Fruit fly (Drosophila melanogaster) whole organism, larva: ENCODE results near the gene CG10948.

Experiments used
- noc ChIP-seq: fragments of 200-800 bp; sonication (Bioruptor generic); optimal IDR thresholded peaks from 3 replicates; lab custom pipeline; 2019; ENCODE audit warnings: missing biosample characterization, mild to moderate bottlenecking, missing genetic modification characterization, moderate library complexity

Gene CG10948

DNA sequence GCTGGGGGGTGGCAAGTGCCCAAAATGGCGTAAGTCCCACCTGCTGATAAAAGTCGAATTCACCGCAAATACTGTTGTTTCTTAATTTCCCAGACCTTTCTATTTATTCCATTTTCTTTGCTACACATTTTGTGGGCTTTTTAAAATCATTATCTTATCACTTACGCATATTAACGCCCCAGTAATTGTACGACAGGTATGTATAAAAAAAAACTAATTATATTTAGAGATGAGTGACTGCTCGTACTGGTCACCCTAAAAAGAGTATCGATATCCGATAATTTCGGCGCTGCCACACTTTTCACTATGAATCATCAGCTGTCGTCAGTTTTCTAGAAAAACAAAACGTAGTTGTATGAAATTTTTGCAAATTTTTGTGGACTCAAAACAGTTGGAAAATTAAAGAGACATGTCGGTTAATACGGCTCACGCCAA lies at the start of gene CG10948, which contains the start of gene Wbp2:
Gene CG10948, minus strand, starts transcription at position 251 of the 435 bp plus-strand sequence.
Gene Wbp2, plus strand, starts transcription at position 299 of the 435 bp plus-strand sequence.
- no peak for TF ChIP-seq noc

- no peak for TF ChIP-seq noc
Measured at dm6 chr3L:12892485-12893173, 42.7 kb upstream of the CG10948 start, which contains the start of gene CG14118. Gene CG14118, plus strand, starts transcription at chr3L:12892658.

DNA sequence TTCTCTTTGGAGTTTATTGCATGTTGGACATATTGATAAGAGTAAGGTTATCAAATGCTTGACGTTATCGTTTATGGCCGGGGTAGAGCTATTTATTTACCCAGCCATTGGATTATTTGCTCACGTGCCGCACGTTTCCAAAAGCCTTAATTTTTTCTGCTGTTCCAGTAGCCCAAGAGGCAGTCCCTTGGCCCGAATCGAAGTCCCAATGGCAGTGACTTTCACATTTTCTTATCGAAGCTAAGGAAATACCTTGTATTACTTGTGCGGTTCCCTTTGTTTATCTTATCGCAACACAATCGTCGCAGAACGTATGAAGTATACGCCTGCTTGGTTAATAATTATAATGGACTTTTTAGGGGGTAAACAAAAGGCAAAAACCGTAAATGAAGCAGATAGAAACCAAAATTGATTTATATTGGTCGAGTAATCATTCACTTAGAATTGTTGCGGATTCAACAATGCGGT lies 39.5 kb upstream of the CG10948 start, which contains the start of gene CG43894:
Gene CG43894, plus strand, starts transcription at position 418 of the 468 bp plus-strand sequence.
- TF ChIP-seq noc: peak; percentile 73

DNA sequence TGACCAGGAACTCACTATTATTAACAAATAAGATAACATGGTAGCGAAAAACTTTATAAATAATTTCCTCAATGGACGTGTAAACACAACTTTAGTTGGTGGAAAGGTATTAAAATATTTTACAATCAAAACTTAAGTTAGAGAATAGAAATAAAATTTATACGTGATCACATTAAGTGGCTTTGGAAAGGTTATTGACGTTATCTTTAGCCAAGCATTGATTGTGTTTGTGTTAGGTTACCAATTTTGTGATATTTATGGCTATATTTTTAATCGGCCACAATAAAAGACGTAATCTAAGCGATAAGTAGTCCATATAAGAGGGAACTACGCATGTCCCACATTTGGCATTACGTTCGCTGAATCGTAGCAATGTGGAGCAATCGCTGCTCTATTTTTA lies 34.8 kb upstream of the CG10948 start, which contains the start of gene CG14120:
Gene CG14120, plus strand, starts transcription at position 360 of the 400 bp plus-strand sequence.
- TF ChIP-seq noc: peak; percentile 92

DNA sequence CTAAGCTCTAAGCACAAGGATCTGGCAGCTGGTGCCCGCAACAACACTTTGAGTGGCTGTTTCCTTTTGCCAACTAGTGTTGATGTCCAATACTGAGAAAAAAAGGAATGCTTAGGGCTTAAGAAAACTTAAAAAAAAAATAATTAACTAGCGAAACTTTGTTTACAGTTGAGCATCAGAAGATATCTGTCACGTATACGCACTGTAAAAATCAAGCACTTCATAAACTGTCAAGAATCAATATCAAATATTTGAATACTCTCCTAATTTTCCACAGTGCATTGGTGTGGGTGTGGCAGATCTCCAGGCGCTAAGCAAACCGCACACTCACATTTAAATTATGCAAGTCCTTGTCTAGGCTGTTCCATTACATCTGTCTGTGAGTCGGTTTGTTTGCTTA lies 24.3 kb upstream of the CG10948 start:
- TF ChIP-seq noc: no peak

DNA sequence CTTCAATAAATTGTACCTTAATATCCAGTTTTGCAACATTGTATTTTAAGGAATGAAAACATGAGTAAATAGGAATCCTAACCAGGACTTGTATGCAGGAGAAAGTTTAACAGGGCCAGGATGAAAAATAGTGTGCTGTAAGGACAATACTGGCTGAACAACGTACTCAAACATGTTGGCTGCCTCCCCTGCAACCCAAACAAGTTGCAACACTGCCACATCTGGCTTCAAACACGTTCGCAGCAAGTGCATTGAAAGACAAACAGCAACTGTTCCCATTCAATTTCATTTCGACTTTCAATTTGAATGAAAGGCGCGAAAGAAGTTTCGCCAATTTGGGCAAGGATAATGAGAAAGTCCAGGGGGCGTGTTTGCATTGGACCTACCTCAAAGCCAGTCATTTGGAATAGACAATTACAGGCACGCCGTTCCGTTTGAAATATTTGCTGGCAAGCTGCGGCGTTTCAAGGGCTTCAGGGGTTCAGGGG lies 18.1 kb upstream of the CG10948 start:
- TF ChIP-seq noc: no peak

DNA sequence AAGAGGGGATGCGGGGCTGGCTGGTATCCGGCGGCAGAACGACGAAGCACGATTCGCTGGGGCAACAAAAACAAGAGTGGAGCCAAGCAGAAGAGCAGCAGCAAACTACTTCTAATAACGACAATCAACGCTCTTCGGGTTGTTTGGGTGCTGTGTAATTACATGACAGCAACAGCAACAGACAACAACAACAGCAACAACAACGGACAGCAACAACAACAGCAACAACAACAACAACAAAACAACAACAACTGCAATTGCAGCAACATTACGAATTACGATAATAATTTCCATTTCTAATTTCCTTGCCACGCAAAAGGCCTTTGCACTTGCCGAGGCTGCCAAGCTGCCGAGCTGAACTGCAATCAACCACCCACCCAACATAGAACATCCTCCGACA lies 14.6 kb upstream of the CG10948 start:
- TF ChIP-seq noc: no peak

DNA sequence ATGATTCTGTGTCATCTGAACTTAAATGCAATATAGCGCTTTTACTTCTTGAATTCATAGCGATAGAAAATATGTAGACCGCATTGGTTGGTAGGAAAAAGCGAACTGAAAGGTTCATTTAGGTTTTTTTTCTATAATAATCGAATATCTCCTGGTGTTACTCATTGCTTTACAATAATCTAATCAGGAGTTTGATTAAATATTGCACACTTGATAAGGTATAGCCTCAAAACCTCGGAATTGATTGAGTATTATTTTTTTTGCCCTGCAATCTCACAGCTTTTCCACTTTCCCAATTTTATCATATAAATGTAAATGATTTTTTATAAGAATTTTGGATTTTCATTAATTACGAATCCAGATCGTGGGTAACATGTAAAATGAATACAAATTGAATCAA lies 12.9 kb upstream of the CG10948 start, which contains the start of gene CG10943:
Gene CG10943, minus strand, starts transcription at position 101 of the 400 bp plus-strand sequence.
- TF ChIP-seq noc: no peak

DNA sequence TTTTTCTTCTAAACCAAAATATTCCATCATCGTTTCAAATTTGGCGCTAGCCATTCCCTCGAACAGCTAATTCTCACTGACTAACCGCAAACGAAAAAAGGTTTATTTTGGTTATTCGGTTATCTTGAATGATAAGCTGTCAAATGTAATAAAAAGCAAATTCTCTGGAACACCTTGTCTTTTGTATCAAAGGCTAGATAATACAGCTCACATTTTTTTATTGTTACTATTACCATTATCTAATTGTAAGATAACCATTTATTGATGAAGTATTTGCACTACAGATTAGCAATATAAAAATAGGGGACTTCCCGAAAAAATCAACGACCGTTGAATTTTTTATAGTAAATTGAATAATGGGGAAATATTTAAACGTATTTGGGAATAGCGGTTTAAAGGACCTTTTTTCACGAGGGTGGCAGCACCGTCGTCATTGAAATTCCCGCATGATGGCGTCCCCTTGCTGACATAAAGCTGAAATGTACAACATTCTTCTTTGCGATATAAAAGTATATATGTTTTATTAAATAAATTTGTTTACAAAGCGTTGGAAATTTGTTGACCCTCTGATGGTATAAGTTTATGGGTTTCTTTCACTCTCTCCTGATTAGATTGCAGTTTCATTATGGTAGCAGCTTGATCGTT lies 11.5 kb upstream of the CG10948 start, which contains the start of gene CG32107:
Gene CG32107, minus strand, starts transcription at position 51 of the 645 bp plus-strand sequence.
- no peak for TF ChIP-seq noc

- no peak for TF ChIP-seq noc
Measured at dm6 chr3L:12857553-12858122, 7.7 kb upstream of the CG10948 start.

DNA sequence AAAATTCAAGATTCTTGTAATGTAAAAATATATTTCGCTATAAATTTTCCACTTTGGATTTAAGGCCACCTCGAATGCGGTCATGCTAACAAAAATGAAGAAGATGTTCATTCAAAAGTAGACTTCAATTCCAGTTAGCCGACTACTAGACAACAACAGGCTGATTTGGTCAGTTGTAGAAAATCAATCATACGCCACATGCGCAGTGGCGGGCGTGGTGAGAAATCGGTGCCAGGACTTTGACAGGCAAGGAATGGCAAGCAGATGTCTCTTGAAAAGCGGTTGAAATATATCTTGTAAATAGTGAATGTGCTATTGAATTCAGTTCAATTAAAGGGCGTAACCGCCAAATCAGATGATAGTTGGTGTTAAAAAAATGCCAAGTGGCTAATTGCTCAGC lies 3.5 kb upstream of the CG10948 start, which contains the start of gene Ent3:
Gene Ent3, plus strand, starts transcription at position 224 of the 400 bp plus-strand sequence.
- TF ChIP-seq noc: no peak

DNA sequence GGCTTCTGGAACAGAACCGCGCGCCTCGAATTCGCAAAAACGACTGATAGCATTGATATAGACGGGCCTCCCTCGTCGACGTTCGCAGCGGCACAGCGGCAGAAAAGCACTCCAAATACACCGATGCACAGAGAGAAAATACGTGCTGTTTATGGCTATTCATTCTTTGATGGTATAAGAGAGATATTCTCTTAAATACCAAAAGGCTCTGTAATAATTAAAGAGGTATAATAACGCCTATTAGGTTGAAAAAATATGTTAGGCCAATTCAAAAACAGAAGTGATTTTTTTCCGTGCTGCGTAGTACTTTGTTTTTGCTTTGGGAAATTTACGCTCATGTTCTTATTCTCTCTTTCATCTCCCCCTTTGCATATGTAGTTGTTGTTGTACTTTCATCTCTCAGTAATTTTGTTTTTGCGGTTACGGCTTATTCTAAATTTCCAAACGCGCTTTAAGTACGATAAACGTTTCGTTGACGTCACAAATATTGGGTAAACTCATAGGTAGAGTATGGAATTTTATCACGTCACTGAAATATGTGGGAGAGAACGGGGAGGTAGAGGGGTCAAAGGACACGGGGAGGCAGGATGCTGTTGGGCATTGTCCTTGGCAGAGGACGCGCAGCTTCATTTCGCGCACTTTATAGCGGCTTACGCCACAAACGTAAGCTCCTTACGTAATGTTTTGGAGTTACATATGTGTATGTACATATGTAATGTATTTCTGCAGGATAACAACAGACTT lies 6.7 kb downstream of the CG10948 start, which contains the start of gene nebu:
Gene nebu, minus strand, starts transcription at position 51 of the 744 bp plus-strand sequence.
- peak; percentile 98 for TF ChIP-seq noc

dm6 chr3L:12842532-12842931 lies 7.4 kb downstream of the CG10948 start:
- TF ChIP-seq noc: no peak

DNA sequence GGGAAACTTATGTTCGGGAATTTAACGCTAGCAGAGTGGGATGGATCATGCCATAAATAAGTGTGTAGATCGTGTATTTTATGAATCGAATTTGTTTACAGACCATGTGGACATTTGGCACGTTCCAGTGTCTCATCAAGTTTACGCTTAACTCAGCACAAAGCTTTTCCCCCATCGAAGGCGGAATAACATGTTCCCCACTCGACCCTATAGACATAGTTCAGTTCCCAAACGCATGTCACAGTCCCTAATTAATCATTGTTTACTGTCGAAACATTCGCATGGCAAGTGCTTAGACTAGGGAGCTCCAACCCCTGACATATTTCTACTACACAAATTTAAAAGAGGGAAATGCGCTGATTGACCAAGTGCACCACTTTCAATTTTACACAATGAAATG lies 8.5 kb downstream of the CG10948 start:
- no peak for TF ChIP-seq noc

DNA sequence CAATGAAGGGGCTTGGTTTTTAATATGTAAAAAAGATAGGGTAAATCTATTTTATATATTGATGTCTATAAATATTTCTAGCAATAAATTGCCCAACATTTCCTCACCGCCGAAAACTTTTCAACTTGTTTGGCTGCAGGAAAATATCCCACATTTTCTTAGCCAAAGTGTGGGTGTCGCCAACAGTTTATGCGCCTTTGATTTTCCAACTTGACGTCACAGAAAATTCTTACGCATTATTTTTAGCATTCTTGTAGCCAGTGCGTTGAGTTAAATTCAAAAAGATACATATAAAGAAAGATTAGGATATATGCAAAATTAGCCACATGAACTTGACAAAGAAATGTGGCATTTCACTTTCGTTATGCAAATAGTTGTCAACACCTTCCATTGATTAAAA lies 10.0 kb downstream of the CG10948 start:
- no peak for TF ChIP-seq noc

DNA sequence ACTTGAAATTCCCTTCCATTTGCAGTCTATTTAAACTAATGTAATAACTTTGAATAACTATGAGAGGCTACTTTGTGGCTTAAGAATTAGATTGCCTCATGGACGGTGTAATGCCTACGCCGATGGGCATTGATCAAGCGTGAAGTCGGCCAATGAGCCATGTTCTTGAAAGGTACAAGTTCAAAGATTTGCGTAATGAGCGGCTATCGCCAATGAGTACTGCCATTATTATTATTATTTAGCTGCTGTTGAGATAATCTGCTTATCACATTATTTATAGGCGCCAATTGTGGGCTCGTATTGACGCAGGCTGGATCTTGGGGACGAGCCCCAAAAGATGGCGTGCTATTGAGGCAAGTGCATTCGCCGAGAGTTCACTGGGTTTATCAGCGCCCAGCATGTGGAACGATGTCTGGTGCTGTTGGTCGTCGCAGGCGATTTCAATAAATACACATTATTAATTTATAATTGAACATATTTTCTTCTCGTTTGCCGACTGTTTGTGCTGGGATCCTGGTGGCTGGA lies 12.7 kb downstream of the CG10948 start:
- TF ChIP-seq noc: peak; percentile 50
